Fruit fly (Drosophila melanogaster) whole organism, embryonic: ENCODE data around the gene yellow-e.

Experiments used
- Antp ChIP-seq: fragments of 200-800 bp; sonication (Bioruptor generic); optimal IDR thresholded peaks from 3 replicates; lab custom pipeline; 2016; ENCODE audit warnings: missing biosample characterization, missing genetic modification characterization
- Asciz ChIP-seq: fragments of 200-800 bp; sonication (Bioruptor generic); optimal IDR thresholded peaks from 2 replicates; lab custom pipeline; 2017; ENCODE audit warnings: missing biosample characterization, mild to moderate bottlenecking, missing genetic modification characterization, missing genetic modification reagents
- Atf3 ChIP-seq: fragments of 200-800 bp; sonication (Bioruptor generic); optimal IDR thresholded peaks from 3 replicates; lab custom pipeline; 2016; ENCODE audit warnings: missing biosample characterization, missing genetic modification characterization
- CG10321 ChIP-seq: fragments of 200-800 bp; sonication (Bioruptor generic); IDR thresholded peaks from 2 replicates; pipeline ENCODE4 v1.3.6; 2022; ENCODE audit warnings: missing biosample characterization, missing genetic modification characterization
- CG10654 ChIP-seq: fragments of 200-800 bp; sonication (Bioruptor generic); optimal IDR thresholded peaks from 2 replicates; lab custom pipeline; 2016; ENCODE audit warnings: missing biosample characterization, missing genetic modification characterization
- CG12071 ChIP-seq: fragments of 200-800 bp; sonication (Bioruptor generic); optimal IDR thresholded peaks from 3 replicates; lab custom pipeline; 2018; ENCODE audit warnings: missing biosample characterization, mild to moderate bottlenecking, missing genetic modification characterization
- CG12104 ChIP-seq: fragments of 200-800 bp; sonication (Bioruptor generic); optimal IDR thresholded peaks from 3 replicates; lab custom pipeline; 2016; ENCODE audit warnings: missing biosample characterization, missing genetic modification characterization
- CG12219 ChIP-seq: fragments of 200-800 bp; sonication (Bioruptor generic); optimal IDR thresholded peaks from 3 replicates; lab custom pipeline; 2018; ENCODE audit warnings: missing biosample characterization, mild to moderate bottlenecking, missing genetic modification characterization
- CG12236 ChIP-seq: fragments of 200-800 bp; sonication (Bioruptor generic); optimal IDR thresholded peaks from 2 replicates; lab custom pipeline; 2016; ENCODE audit warnings: missing biosample characterization, missing genetic modification characterization
- CG12769 ChIP-seq: fragments of 200-800 bp; sonication (Bioruptor generic); optimal IDR thresholded peaks from 2 replicates; lab custom pipeline; 2019; ENCODE audit warnings: missing biosample characterization, mild to moderate bottlenecking, missing genetic modification characterization, moderate library complexity
- CG15269 ChIP-seq: fragments of 200-800 bp; sonication (Bioruptor generic); optimal IDR thresholded peaks from 2 replicates; lab custom pipeline; 2018; ENCODE audit warnings: missing biosample characterization, mild to moderate bottlenecking, missing genetic modification characterization, moderate library complexity
- CG1792 ChIP-seq: fragments of 200-800 bp; sonication (Bioruptor generic); optimal IDR thresholded peaks from 2 replicates; lab custom pipeline; 2016; ENCODE audit warnings: missing biosample characterization, missing genetic modification characterization
- CG31388 ChIP-seq: fragments of 200-800 bp; sonication (Bioruptor generic); optimal IDR thresholded peaks from 2 replicates; lab custom pipeline; 2016; ENCODE audit warnings: missing biosample characterization, missing genetic modification characterization
- CG6813 ChIP-seq: fragments of 200-800 bp; sonication (Bioruptor generic); optimal IDR thresholded peaks from 2 replicates; lab custom pipeline; 2017; ENCODE audit warnings: missing biosample characterization, missing genetic modification characterization, mild to moderate bottlenecking, moderate library complexity, missing genetic modification reagents
- CG7271 ChIP-seq: fragments of 200-800 bp; sonication (Bioruptor generic); optimal IDR thresholded peaks from 2 replicates; lab custom pipeline; 2018; ENCODE audit warnings: missing biosample characterization, mild to moderate bottlenecking, missing genetic modification characterization, moderate library complexity
- CG8089 ChIP-seq: fragments of 200-800 bp; sonication (Bioruptor generic); optimal IDR thresholded peaks from 3 replicates; lab custom pipeline; 2016; ENCODE audit warnings: missing biosample characterization, missing genetic modification characterization
- CG9437 ChIP-seq: fragments of 200-800 bp; sonication (Bioruptor generic); optimal IDR thresholded peaks from 2 replicates; lab custom pipeline; 2018; ENCODE audit warnings: missing biosample characterization, mild to moderate bottlenecking, missing genetic modification characterization
- CG9609 ChIP-seq: fragments of 200-800 bp; sonication (Bioruptor generic); optimal IDR thresholded peaks from 3 replicates; lab custom pipeline; 2016; ENCODE audit warnings: missing biosample characterization, missing genetic modification characterization
- CoRest ChIP-seq: fragments of 200-800 bp; sonication (Bioruptor generic); optimal IDR thresholded peaks from 3 replicates; lab custom pipeline; 2018; ENCODE audit warnings: missing biosample characterization, mild to moderate bottlenecking, missing genetic modification characterization, moderate library complexity
- CrebB ChIP-seq: fragments of 200-800 bp; sonication (Bioruptor generic); optimal IDR thresholded peaks from 3 replicates; lab custom pipeline; 2018; ENCODE audit warnings: missing biosample characterization, mild to moderate bottlenecking, missing genetic modification characterization
- Fer2 ChIP-seq: fragments of 200-800 bp; sonication (Bioruptor generic); optimal IDR thresholded peaks from 2 replicates; lab custom pipeline; 2018; ENCODE audit warnings: missing biosample characterization, mild to moderate bottlenecking, missing genetic modification characterization, moderate library complexity
- Gsc ChIP-seq: fragments of 200-800 bp; sonication (Bioruptor generic); IDR thresholded peaks from 2 replicates; pipeline ENCODE4 v1.3.6; 2022; ENCODE audit warnings: missing biosample characterization, missing genetic modification characterization
- Jarid2 ChIP-seq: fragments of 200-800 bp; sonication (Bioruptor generic); optimal IDR thresholded peaks from 3 replicates; lab custom pipeline; 2017; ENCODE audit warnings: mild to moderate bottlenecking, missing biosample characterization, missing genetic modification reagents, missing genetic modification characterization
- Lim3 ChIP-seq: fragments of 200-800 bp; sonication (Bioruptor generic); IDR thresholded peaks from 2 replicates; pipeline ENCODE4 v1.3.6; 2022; ENCODE audit warnings: missing biosample characterization, missing genetic modification characterization
- MTF-1 ChIP-seq: fragments of 200-800 bp; sonication (Bioruptor generic); optimal IDR thresholded peaks from 2 replicates; lab custom pipeline; 2018; ENCODE audit warnings: missing biosample characterization, mild to moderate bottlenecking, missing genetic modification characterization, borderline replicate concordance
- Max ChIP-seq: fragments of 200-800 bp; sonication (Bioruptor generic); optimal IDR thresholded peaks from 2 replicates; lab custom pipeline; 2016; ENCODE audit warnings: missing biosample characterization, mild to moderate bottlenecking, missing genetic modification characterization
- Med ChIP-seq: fragments of 200-800 bp; sonication (Bioruptor generic); peaks from one replicate; lab custom pipeline; 2016; ENCODE audit warnings: missing biosample characterization, missing genetic modification characterization, mild to moderate bottlenecking, inconsistent platforms, moderate library complexity
- Oaz ChIP-seq: fragments of 200-800 bp; sonication (Bioruptor generic); IDR thresholded peaks from 2 replicates; pipeline ENCODE4 v1.3.6; 2022; ENCODE audit warnings: missing biosample characterization, missing genetic modification characterization
- Vsx1 ChIP-seq: fragments of 200-800 bp; sonication (Bioruptor generic); optimal IDR thresholded peaks from 2 replicates; lab custom pipeline; 2017; ENCODE audit warnings: missing biosample characterization, mild to moderate bottlenecking, missing genetic modification characterization, missing genetic modification reagents
- Xrp1 ChIP-seq: fragments of 200-800 bp; sonication (Bioruptor generic); IDR thresholded peaks from 2 replicates; pipeline ENCODE4 v1.3.6; 2022; ENCODE audit warnings: missing biosample characterization, missing genetic modification characterization
- YL-1 ChIP-seq: fragments of 200-800 bp; sonication (Bioruptor generic); optimal IDR thresholded peaks from 3 replicates; lab custom pipeline; 2017; ENCODE audit warnings: missing biosample characterization, mild to moderate bottlenecking, missing genetic modification characterization
- chinmo ChIP-seq: fragments of 200-800 bp; sonication (Bioruptor generic); IDR thresholded peaks from 4 replicates; pipeline ENCODE4 v1.3.6; 2022; ENCODE audit warnings: missing biosample characterization, missing genetic modification characterization; ENCODE audit not compliant: partially characterized antibody
- crc ChIP-seq: fragments of 200-800 bp; sonication (Bioruptor generic); optimal IDR thresholded peaks from 2 replicates; lab custom pipeline; 2016; ENCODE audit warnings: missing biosample characterization, missing genetic modification characterization
- cwo ChIP-seq: fragments of 200-800 bp; sonication (Bioruptor generic); optimal IDR thresholded peaks from 3 replicates; lab custom pipeline; 2017; ENCODE audit warnings: missing biosample characterization, missing genetic modification characterization, mild to moderate bottlenecking, moderate library complexity, missing genetic modification reagents
- ewg ChIP-seq: fragments of 200-800 bp; sonication (Bioruptor generic); optimal IDR thresholded peaks from 3 replicates; lab custom pipeline; 2017; ENCODE audit warnings: mild to moderate bottlenecking, missing biosample characterization, missing genetic modification reagents, missing genetic modification characterization
- fd102C ChIP-seq: fragments of 200-800 bp; sonication (Bioruptor generic); optimal IDR thresholded peaks from 2 replicates; lab custom pipeline; 2018; ENCODE audit warnings: missing biosample characterization, mild to moderate bottlenecking, missing genetic modification characterization, moderate library complexity
- fru ChIP-seq: fragments of >200 bp; optimal IDR thresholded peaks from 2 replicates; lab custom pipeline; 2017
- gem ChIP-seq: fragments of 200-800 bp; sonication (Bioruptor generic); optimal IDR thresholded peaks from 2 replicates; lab custom pipeline; 2019; ENCODE audit warnings: missing biosample characterization, mild to moderate bottlenecking, missing genetic modification characterization, moderate library complexity
- gsb ChIP-seq: fragments of 200-800 bp; sonication (Bioruptor generic); IDR thresholded peaks from 2 replicates; pipeline ENCODE4 v1.3.6; 2022; ENCODE audit warnings: missing biosample characterization, missing genetic modification characterization
- h ChIP-seq: fragments of >200 bp; optimal IDR thresholded peaks from 2 replicates; lab custom pipeline; 2017
- lilli ChIP-seq: fragments of 200-800 bp; sonication (Bioruptor generic); optimal IDR thresholded peaks from 3 replicates; lab custom pipeline; 2016; ENCODE audit warnings: missing biosample characterization, missing genetic modification characterization
- lmd ChIP-seq: fragments of 200-800 bp; sonication (Bioruptor generic); IDR thresholded peaks from 2 replicates; pipeline ENCODE4 v1.3.6; 2022; ENCODE audit warnings: missing biosample characterization, missing genetic modification characterization
- lov ChIP-seq, 2 experiments: fragments of 200-800 bp in 1 of 2; fragments of >200 bp in 1 of 2; sonication (Bioruptor generic) in 1 of 2; IDR thresholded peaks in 1 of 2; optimal IDR thresholded peaks in 1 of 2; 2 replicates in 1 of 2; 3 replicates in 1 of 2; pipeline versions ENCODE4 v1.3.6 to Lab custom; 2017 to 2022; ENCODE audit warnings: missing biosample characterization in 1 of 2, missing genetic modification characterization in 1 of 2
- pros ChIP-seq: fragments of 200-800 bp; sonication (Bioruptor generic); optimal IDR thresholded peaks from 3 replicates; lab custom pipeline; 2019; ENCODE audit warnings: missing biosample characterization, mild to moderate bottlenecking, missing genetic modification characterization, moderate library complexity
- psq ChIP-seq: fragments of 200-800 bp; sonication (Bioruptor generic); optimal IDR thresholded peaks from 2 replicates; lab custom pipeline; 2017; ENCODE audit warnings: missing biosample characterization, missing genetic modification characterization
- run ChIP-seq: fragments of 200-800 bp; sonication (Bioruptor generic); optimal IDR thresholded peaks from 3 replicates; lab custom pipeline; 2018; ENCODE audit warnings: missing biosample characterization, mild to moderate bottlenecking, missing genetic modification characterization
- tgo ChIP-seq: fragments of 200-800 bp; sonication (Bioruptor generic); IDR thresholded peaks from 3 replicates; pipeline ENCODE4 v1.3.6; 2022; ENCODE audit warnings: missing biosample characterization, missing genetic modification characterization
- unc-4 ChIP-seq: fragments of 200-800 bp; sonication (Bioruptor generic); IDR thresholded peaks from 2 replicates; pipeline ENCODE4 v1.3.6; 2022; ENCODE audit warnings: missing biosample characterization, missing genetic modification characterization; ENCODE audit not compliant: partially characterized antibody

Gene yellow-e

dm6 chr3R:13366561-13367518 is 48.2 kb downstream of the yellow-e start, which contains the start of gene Elp6 (continued):
- TF ChIP-seq CG6813 (GFP tag; lab: Kevin White, UChicago) (peak; percentile 14), Jarid2 (GFP tag; lab: Kevin White, UChicago) (peak; percentile 25), CG12219 (GFP tag; lab: Kevin White, UChicago) (peak; percentile 19), YL-1 (GFP tag; lab: Kevin White, UChicago) (no peak), tgo (peak; percentile 65), Vsx1 (GFP tag; lab: Kevin White, UChicago) (peak; percentile 38), Gsc (0 out of 2 replicates have a peak, but pooled peaks have one; percentile 25), fru (no peak), Asciz (peak; percentile 41), h (lab: Kevin White, UChicago) (no peak), Oaz (GFP tag; lab: Robert Waterston, UW) (no peak), Med (GFP tag; lab: Kevin White, UChicago) (peak; percentile 77), CG9437 (GFP tag; lab: Kevin White, UChicago) (peak; percentile 75), CG10321 (GFP tag; lab: Robert Waterston, UW) (no peak), Atf3 (GFP tag; lab: Kevin White, UChicago) (no peak), psq (peak; percentile 3), CrebB (no peak), crc (GFP tag; lab: Kevin White, UChicago) (peak; percentile 35), Lim3 (GFP tag; lab: Robert Waterston, UW) (no peak), chinmo (GFP tag; lab: Robert Waterston, UW) (no peak), MTF-1 (GFP tag; lab: Kevin White, UChicago) (no peak), Max (GFP tag; lab: Kevin White, UChicago) (peak; percentile 38), CG7271 (tag; lab: Kevin White, UChicago) (no peak), CG8089 (GFP tag; lab: Kevin White, UChicago) (no peak), ewg (GFP tag; lab: Kevin White, UChicago) (peak; percentile 48), CG12769 (tag; lab: Kevin White, UChicago) (peak; percentile 34), CG15269 (peak; percentile 74), lilli (GFP tag; lab: Kevin White, UChicago) (peak; percentile 69), CG10654 (GFP tag; lab: Kevin White, UChicago) (peak; percentile 38), cwo (GFP tag; lab: Kevin White, UChicago) (peak; percentile 59), Fer2 (tag; lab: Kevin White, UChicago) (peak; percentile 25), lov (optimal IDR thresholded peaks at IDR 0.05; lab: Kevin White, UChicago) (no peak), lov (GFP tag; IDR thresholded peaks at IDR 0.05; lab: Robert Waterston, UW) (no peak), CG12104 (peak; percentile 72), CG9609 (peak; percentile 51), CG12236 (GFP tag; lab: Kevin White, UChicago) (peak; percentile 32), CoRest (tag; lab: Kevin White, UChicago) (peak; percentile 80), gsb (no peak), CG31388 (GFP tag; lab: Kevin White, UChicago) (peak; percentile 3), CG12071 (no peak), Xrp1 (GFP tag; lab: Robert Waterston, UW) (peak; percentile 51; the same call in 1 of the 2 replicates), gem (tag; lab: Kevin White, UChicago) (peak; percentile 81), pros (no peak), fd102C (GFP tag; lab: Kevin White, UChicago) (no peak), lmd (GFP tag; lab: Robert Waterston, UW) (peak; percentile 62), Antp (GFP tag; lab: Kevin White, UChicago) (peak; percentile 61), unc-4 (GFP tag; lab: Robert Waterston, UW) (no peak; the same call in 1 of the 2 replicates), run (no peak), CG1792 (GFP tag; lab: Kevin White, UChicago) (peak; percentile 60)
